Fruit fly (Drosophila melanogaster): ENCODE measurements around the gene CG18476.

The CG18476 gene

DNA sequence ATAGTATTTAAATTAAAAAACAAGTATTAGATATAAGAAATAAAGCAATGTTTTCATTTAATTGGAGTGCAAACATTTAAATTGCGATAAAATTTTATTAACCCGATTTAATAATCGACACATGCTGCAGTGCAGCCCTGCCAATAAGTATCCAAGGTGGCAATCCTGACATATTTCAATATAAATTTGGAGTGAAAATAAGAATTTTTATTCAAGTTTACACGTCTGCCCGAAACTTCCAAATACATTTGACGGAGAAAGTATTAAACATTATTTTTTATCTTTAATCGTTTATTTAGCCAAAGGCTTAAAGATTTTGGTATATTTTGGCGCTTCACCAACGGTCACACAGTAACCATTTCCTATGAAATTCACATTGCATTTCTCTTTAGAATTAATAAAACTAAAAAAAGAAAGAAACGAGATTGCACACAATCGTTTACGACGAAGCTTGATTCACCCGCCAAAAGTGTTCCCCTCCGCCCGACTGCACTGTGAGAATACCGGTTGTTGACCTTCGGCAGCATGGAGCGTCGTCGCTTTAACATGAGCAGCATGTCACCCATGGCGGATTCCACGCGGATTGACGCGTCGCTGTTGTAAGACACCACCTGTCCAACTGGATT, 49.4 kb downstream of the CG18476 start, which contains the start of gene CG14712 (continued):
- no peak for TF ChIP-seq ci (GFP tag; IDR thresholded peaks at IDR 0.05)
- no peak for TF ChIP-seq Bdp1 (GFP tag; optimal IDR thresholded peaks at IDR 0.05)
- TF ChIP-seq Kr (GFP tag; optimal IDR thresholded peaks at IDR 0.05), result no peak
- TF ChIP-seq CG5953 (GFP tag; IDR thresholded peaks at IDR 0.05), result no peak
- TF ChIP-seq CG10147 (GFP tag; optimal IDR thresholded peaks at IDR 0.05), result peak; percentile 33
- peak; percentile 46 for TF ChIP-seq lbe (GFP tag; optimal IDR thresholded peaks at IDR 0.05)
- TF ChIP-seq dmrt11E (tag; optimal IDR thresholded peaks at IDR 0.05), result no peak
- TF ChIP-seq CG7963 (GFP tag; IDR thresholded peaks at IDR 0.05; ENCODE audit: partially characterized antibody), result peak; percentile 37; the same call in 1 of the 3 replicates
- TF ChIP-seq CG11093 (GFP tag; IDR thresholded peaks at IDR 0.05), result no peak
- no peak for TF ChIP-seq zfh2 (GFP tag; optimal IDR thresholded peaks at IDR 0.05)
- no peak for TF ChIP-seq CG31365 (tag; optimal IDR thresholded peaks at IDR 0.05)
- TF ChIP-seq Dip3 (GFP tag; optimal IDR thresholded peaks at IDR 0.05), result no peak
- no peak for TF ChIP-seq CG18599 (GFP tag; optimal IDR thresholded peaks at IDR 0.05)
- TF ChIP-seq CG3163 (GFP tag; optimal IDR thresholded peaks at IDR 0.05), result no peak
- 0 out of 3 replicates have a peak, but pooled peaks have one; percentile 40 for TF ChIP-seq CG6791 (GFP tag; IDR thresholded peaks at IDR 0.05; ENCODE audit: partially characterized antibody)
- no peak for TF ChIP-seq CG7786 (GFP tag; optimal IDR thresholded peaks at IDR 0.05)
- TF ChIP-seq grn (GFP tag; optimal IDR thresholded peaks at IDR 0.05), result no peak
- TF ChIP-seq Ssrp (tag; optimal IDR thresholded peaks at IDR 0.05), result no peak
- no peak for TF ChIP-seq CG11247 (GFP tag; IDR thresholded peaks at IDR 0.05)
- no peak for TF ChIP-seq CG2889 (GFP tag; IDR thresholded peaks at IDR 0.05)
- TF ChIP-seq Usf (GFP tag; optimal IDR thresholded peaks at IDR 0.05), result no peak
- no peak for TF ChIP-seq CG1602 (GFP tag; optimal IDR thresholded peaks at IDR 0.05)
- TF ChIP-seq pan (optimal IDR thresholded peaks at IDR 0.05), result no peak
- TF ChIP-seq pan (GFP tag; optimal IDR thresholded peaks at IDR 0.05 in 1 of 2, IDR thresholded peaks at IDR 0.05 in 1 of 2), result no peak
- TF ChIP-seq pnt (GFP tag; optimal IDR thresholded peaks at IDR 0.05), result no peak
- no peak for TF ChIP-seq lov (optimal IDR thresholded peaks at IDR 0.05)
- TF ChIP-seq lov (GFP tag; IDR thresholded peaks at IDR 0.05), result no peak
- no peak for TF ChIP-seq ase (GFP tag; IDR thresholded peaks at IDR 0.05)
- no peak for TF ChIP-seq jing (GFP tag; optimal IDR thresholded peaks at IDR 0.05)
- peak; percentile 42 for TF ChIP-seq CG34376 (GFP tag; optimal IDR thresholded peaks at IDR 0.05)
- TF ChIP-seq pfk (GFP tag; optimal IDR thresholded peaks at IDR 0.05), result no peak
- TF ChIP-seq Deaf1 (tag; optimal IDR thresholded peaks at IDR 0.05), result no peak
- TF ChIP-seq Mes4 (GFP tag; optimal IDR thresholded peaks at IDR 0.05), result no peak
- TF ChIP-seq eyg (GFP tag; optimal IDR thresholded peaks at IDR 0.05), result no peak
- no peak for TF ChIP-seq ERR (GFP tag; optimal IDR thresholded peaks at IDR 0.05)
- no peak for TF ChIP-seq Dip2 (GFP tag; IDR thresholded peaks at IDR 0.05)
- TF ChIP-seq CG10543 (GFP tag; optimal IDR thresholded peaks at IDR 0.05), result peak; percentile 10
- 0 out of 2 replicates have a peak, but pooled peaks have one; percentile 40 for TF ChIP-seq vvl (GFP tag; IDR thresholded peaks at IDR 0.05)
- peak in 1 of 3 experiments; percentile 88 for TF ChIP-seq Stat92E (GFP tag; optimal IDR thresholded peaks at IDR 0.05)
- no peak for TF ChIP-seq zen (tag; optimal IDR thresholded peaks at IDR 0.05)
- no peak for TF ChIP-seq HLH3B (GFP tag; IDR thresholded peaks at IDR 0.05)
- no peak for TF ChIP-seq Eip74EF (GFP tag; optimal IDR thresholded peaks at IDR 0.05)
- TF ChIP-seq CG2120 (GFP tag; optimal IDR thresholded peaks at IDR 0.05), result peak; percentile 48
- TF ChIP-seq gcm2 (GFP tag; optimal IDR thresholded peaks at IDR 0.05), result no peak
- TF ChIP-seq CG4282 (GFP tag; optimal IDR thresholded peaks at IDR 0.05), result no peak
- peak; percentile 35 for TF ChIP-seq Mad (GFP tag; optimal IDR thresholded peaks at IDR 0.05)
- TF ChIP-seq nmo (GFP tag; optimal IDR thresholded peaks at IDR 0.05), result peak; percentile 64
- TF ChIP-seq Myb (GFP tag; optimal IDR thresholded peaks at IDR 0.05), result peak; percentile 47
- TF ChIP-seq abd-A (tag; optimal IDR thresholded peaks at IDR 0.05), result no peak
- peak; percentile 22; the same call in 1 of the 3 replicates for TF ChIP-seq Doc3 (GFP tag; IDR thresholded peaks at IDR 0.05; ENCODE audit: partially characterized antibody)
